Worm (Caenorhabditis elegans) whole organism, mixed stage, embryonic: ENCODE measurements around the gene srh-300.

Source experiments
- M03D4.4 ChIP-seq: sonication (generic microtip); optimal IDR thresholded peaks from 2 replicates; lab custom pipeline; 2017; ENCODE audit warnings: mild to moderate bottlenecking, missing genetic modification characterization, missing compliant biosample characterization
- bed-3 ChIP-seq: fragments of 200-800 bp; sonication (Bioruptor generic); optimal IDR thresholded peaks from 3 replicates; lab custom pipeline; 2018; ENCODE audit warnings: mild to moderate bottlenecking, missing genetic modification characterization, moderate library complexity, missing compliant biosample characterization
- blmp-1 ChIP-seq: fragments of 150-350 bp; optimal IDR thresholded peaks from 2 replicates; lab custom pipeline; 2014; ENCODE audit warnings: missing biosample characterization, missing genetic modification characterization
- ceh-39 ChIP-seq: fragments of 150-350 bp; optimal IDR thresholded peaks from 2 replicates; lab custom pipeline; 2014; ENCODE audit warnings: missing biosample characterization, missing genetic modification characterization
- ceh-83 ChIP-seq: fragments of 200-800 bp; sonication (Bioruptor generic); optimal IDR thresholded peaks from 2 replicates; lab custom pipeline; 2018; ENCODE audit warnings: mild to moderate bottlenecking, missing genetic modification characterization, missing compliant biosample characterization
- elt-1 ChIP-seq: sonication (generic microtip); optimal IDR thresholded peaks from 2 replicates; lab custom pipeline; 2017; ENCODE audit warnings: missing genetic modification characterization, mild to moderate bottlenecking, missing compliant biosample characterization, antibody characterized with exemption, moderate library complexity, borderline replicate concordance; ENCODE audit not compliant: insufficient read depth
- elt-3 ChIP-seq: fragments of 150-350 bp; optimal IDR thresholded peaks from 2 replicates; lab custom pipeline; 2014; ENCODE audit warnings: missing biosample characterization, missing genetic modification characterization
- flh-1 ChIP-seq: fragments of 200-800 bp; sonication (Bioruptor generic); optimal IDR thresholded peaks from 2 replicates; lab custom pipeline; 2018; ENCODE audit warnings: mild to moderate bottlenecking, missing genetic modification characterization, moderate library complexity, missing compliant biosample characterization
- ham-2 ChIP-seq: fragments of 200-800 bp; sonication (Bioruptor generic); optimal IDR thresholded peaks from 2 replicates; lab custom pipeline; 2018; ENCODE audit warnings: mild to moderate bottlenecking, missing genetic modification characterization, missing compliant biosample characterization
- hlh-1 ChIP-seq: fragments of 150-350 bp; optimal IDR thresholded peaks from 2 replicates; lab custom pipeline; 2014; ENCODE audit warnings: missing biosample characterization, missing genetic modification reagents, missing genetic modification characterization
- lin-13 ChIP-seq: fragments of 150-350 bp; optimal IDR thresholded peaks from 2 replicates; lab custom pipeline; 2014; ENCODE audit warnings: missing biosample characterization, missing genetic modification characterization
- lin-32 ChIP-seq: fragments of 200-800 bp; sonication (Bioruptor generic); optimal IDR thresholded peaks from 2 replicates; lab custom pipeline; 2018; ENCODE audit warnings: mild to moderate bottlenecking, missing genetic modification characterization, missing compliant biosample characterization
- mab-5 ChIP-seq: fragments of 150-350 bp; optimal IDR thresholded peaks from 2 replicates; lab custom pipeline; 2014; ENCODE audit warnings: missing biosample characterization, missing genetic modification characterization
- mep-1 ChIP-seq: fragments of 150-350 bp; optimal IDR thresholded peaks from 2 replicates; lab custom pipeline; 2017; ENCODE audit warnings: missing biosample characterization, missing genetic modification reagents, missing genetic modification characterization, inconsistent platforms
- mls-2 ChIP-seq: sonication (generic microtip); optimal IDR thresholded peaks from 2 replicates; lab custom pipeline; 2016; ENCODE audit warnings: mild to moderate bottlenecking, missing genetic modification characterization, moderate library complexity, missing compliant biosample characterization
- nhr-12 ChIP-seq: fragments of 150-350 bp; optimal IDR thresholded peaks from 2 replicates; lab custom pipeline; 2014; ENCODE audit warnings: missing biosample characterization, missing genetic modification characterization
- nhr-2 ChIP-seq: fragments of 150-350 bp; optimal IDR thresholded peaks from 2 replicates; lab custom pipeline; 2014; ENCODE audit warnings: missing biosample characterization, missing genetic modification characterization
- nhr-237 ChIP-seq: fragments of 150-350 bp; optimal IDR thresholded peaks from 2 replicates; lab custom pipeline; 2014; ENCODE audit warnings: missing biosample characterization, missing genetic modification characterization
- nhr-28 ChIP-seq: fragments of 150-350 bp; optimal IDR thresholded peaks from 2 replicates; lab custom pipeline; 2014; ENCODE audit warnings: missing biosample characterization, missing genetic modification characterization
- pha-4 ChIP-seq: fragments of 150-350 bp; optimal IDR thresholded peaks from 2 replicates; lab custom pipeline; 2018; ENCODE audit warnings: missing biosample characterization, missing genetic modification reagents, missing genetic modification characterization
- sem-2 ChIP-seq: fragments of 200-800 bp; sonication (Bioruptor generic); optimal IDR thresholded peaks from 2 replicates; lab custom pipeline; 2018; ENCODE audit warnings: mild to moderate bottlenecking, missing genetic modification characterization, missing compliant biosample characterization
- snpc-4 ChIP-seq: fragments of 150-350 bp; optimal IDR thresholded peaks from 2 replicates; lab custom pipeline; 2014; ENCODE audit warnings: missing biosample characterization, missing genetic modification characterization
- sptf-1 ChIP-seq: sonication (generic microtip); optimal IDR thresholded peaks from 2 replicates; lab custom pipeline; 2017; ENCODE audit warnings: mild to moderate bottlenecking, missing genetic modification characterization, moderate library complexity, missing compliant biosample characterization
- tbx-8 ChIP-seq: fragments of 200-800 bp; sonication (Bioruptor generic); optimal IDR thresholded peaks from 2 replicates; lab custom pipeline; 2018; ENCODE audit warnings: mild to moderate bottlenecking, missing genetic modification characterization, moderate library complexity, missing compliant biosample characterization
- unc-120 ChIP-seq: sonication (generic microtip); optimal IDR thresholded peaks from 2 replicates; lab custom pipeline; 2017; ENCODE audit warnings: missing genetic modification characterization, missing compliant biosample characterization; ENCODE audit not compliant: poor library complexity, severe bottlenecking
- unc-39 ChIP-seq: fragments of 150-350 bp; optimal IDR thresholded peaks from 2 replicates; lab custom pipeline; 2014; ENCODE audit warnings: missing biosample characterization, missing genetic modification characterization
- unc-62 ChIP-seq: fragments of 150-350 bp; optimal IDR thresholded peaks from 2 replicates; lab custom pipeline; 2014; ENCODE audit warnings: missing biosample characterization, missing genetic modification reagents, missing genetic modification characterization
- zip-8 ChIP-seq: fragments of 150-350 bp; optimal IDR thresholded peaks from 2 replicates; lab custom pipeline; 2014; ENCODE audit warnings: missing biosample characterization, missing genetic modification characterization
- ztf-11 ChIP-seq: fragments of 150-350 bp; optimal IDR thresholded peaks from 2 replicates; lab custom pipeline; 2014; ENCODE audit warnings: missing biosample characterization, missing genetic modification characterization

srh-300 gene

ce11 chrV:17784363-17784762 is 37.5 kb upstream of the srh-300 start:
- TF ChIP-seq flh-1 (no peak), sem-2 (GFP tag; lab: Kevin White, UChicago) (no peak), nhr-237 (tag; lab: Kevin White, UChicago) (no peak), snpc-4 (tag; lab: Kevin White, UChicago) (no peak), nhr-28 (tag; lab: Kevin White, UChicago) (no peak), unc-62 (no peak), mab-5 (tag; lab: Kevin White, UChicago) (no peak)

- TF ChIP-seq unc-39 (tag; lab: Kevin White, UChicago) (no peak), zip-8 (no peak), bed-3 (GFP tag; lab: Kevin White, UChicago) (no peak), ztf-11 (tag; lab: Kevin White, UChicago) (no peak), mls-2 (tag; lab: Kevin White, UChicago) (no peak)
These were observed 31.7 kb upstream of the srh-300 start, which contains the start of gene srh-290 for ce11 chrV:17790191-17790590. Gene srh-290 (plus strand): TSS chrV:17790491.

DNA sequence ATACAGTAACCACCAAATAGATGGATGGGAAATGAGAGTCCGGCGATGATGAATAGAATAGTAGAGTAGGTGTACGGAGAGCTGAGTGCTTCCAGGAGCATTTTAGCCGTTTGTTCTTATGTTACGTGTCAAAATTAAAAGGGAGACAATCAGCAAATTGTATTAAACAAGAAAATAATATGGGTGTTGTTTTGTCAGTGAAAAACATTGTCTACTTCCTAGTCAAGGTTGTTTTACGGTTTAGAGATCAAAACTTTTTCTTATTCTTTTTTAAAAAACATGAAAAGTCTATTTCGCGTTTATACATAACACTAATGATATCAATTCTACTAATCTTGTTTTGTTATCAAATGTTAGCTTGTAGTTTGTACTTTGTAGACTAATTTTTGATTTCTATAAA is 27.9 kb upstream of the srh-300 start, which contains the start of gene srh-289:
Gene srh-289, minus strand, starts transcription at position 101 of the 400 bp plus-strand sequence.
- TF ChIP-seq ceh-83 (GFP tag; lab: Kevin White, UChicago) (no peak), lin-13 (tag; lab: Kevin White, UChicago) (no peak), nhr-28 (tag; lab: Kevin White, UChicago) (no peak), unc-62 (no peak), unc-120 (tag; lab: Kevin White, UChicago) (no peak), elt-1 (tag; lab: Kevin White, UChicago) (no peak), sptf-1 (tag; lab: Kevin White, UChicago) (no peak), M03D4.4 (tag; lab: Kevin White, UChicago) (no peak), ztf-11 (tag; lab: Kevin White, UChicago) (no peak), sem-2 (GFP tag; lab: Kevin White, UChicago) (no peak), pha-4 (tag; lab: Kevin White, UChicago) (no peak), lin-32 (GFP tag; lab: Kevin White, UChicago) (no peak), snpc-4 (tag; lab: Kevin White, UChicago) (no peak), ceh-39 (no peak), tbx-8 (GFP tag; lab: Kevin White, UChicago) (no peak), mep-1 (no peak)

- TF ChIP-seq unc-62 (no peak), mab-5 (tag; lab: Kevin White, UChicago) (no peak), lin-13 (tag; lab: Kevin White, UChicago) (no peak), nhr-12 (tag; lab: Kevin White, UChicago) (no peak), bed-3 (GFP tag; lab: Kevin White, UChicago) (no peak), ceh-83 (GFP tag; lab: Kevin White, UChicago) (no peak), unc-39 (tag; lab: Kevin White, UChicago) (no peak), ztf-11 (tag; lab: Kevin White, UChicago) (no peak), sem-2 (GFP tag; lab: Kevin White, UChicago) (no peak), tbx-8 (GFP tag; lab: Kevin White, UChicago) (no peak), ham-2 (GFP tag; lab: Kevin White, UChicago) (no peak), mep-1 (no peak), blmp-1 (no peak), sptf-1 (tag; lab: Kevin White, UChicago) (no peak), snpc-4 (tag; lab: Kevin White, UChicago) (no peak), nhr-237 (tag; lab: Kevin White, UChicago) (no peak)
These were observed 26.2 kb upstream of the srh-300 start, which contains the start of gene srh-288 for ce11 chrV:17795655-17796054. Gene srh-288 (minus strand): TSS chrV:17795755.

DNA sequence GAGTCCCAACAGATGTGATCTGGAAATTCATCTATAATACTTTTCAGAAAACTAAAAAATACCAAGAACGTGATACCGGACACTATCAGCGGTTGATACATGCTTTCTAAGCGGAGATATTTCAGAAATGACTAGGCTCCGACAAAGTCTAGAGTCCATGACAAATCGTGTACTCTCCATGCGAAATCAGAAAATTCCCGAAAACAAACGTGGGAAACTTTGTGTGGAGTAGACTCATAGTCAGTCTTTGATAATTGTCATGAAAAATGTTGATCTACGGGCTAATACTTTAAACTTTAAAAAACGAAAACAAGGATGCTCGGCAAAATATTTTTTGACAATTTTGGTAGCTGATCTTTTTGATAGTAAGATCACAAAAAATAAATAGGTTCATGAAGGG is 23.1 kb upstream of the srh-300 start, which contains the start of gene srx-18:
Gene srx-18, minus strand, starts transcription at position 101 of the 400 bp plus-strand sequence.
- TF ChIP-seq flh-1 (no peak), ceh-83 (GFP tag; lab: Kevin White, UChicago) (no peak), ceh-39 (no peak), mab-5 (tag; lab: Kevin White, UChicago) (no peak), nhr-28 (tag; lab: Kevin White, UChicago) (no peak), unc-62 (no peak), M03D4.4 (tag; lab: Kevin White, UChicago) (no peak), snpc-4 (tag; lab: Kevin White, UChicago) (no peak), blmp-1 (no peak), nhr-2 (tag; lab: Kevin White, UChicago) (no peak), mls-2 (tag; lab: Kevin White, UChicago) (no peak), nhr-237 (tag; lab: Kevin White, UChicago) (no peak), lin-32 (GFP tag; lab: Kevin White, UChicago) (no peak), elt-1 (tag; lab: Kevin White, UChicago) (no peak), unc-120 (tag; lab: Kevin White, UChicago) (no peak), mep-1 (no peak), bed-3 (GFP tag; lab: Kevin White, UChicago) (no peak), ham-2 (GFP tag; lab: Kevin White, UChicago) (no peak), elt-3 (tag; lab: Kevin White, UChicago) (no peak), hlh-1 (no peak)
- TF ChIP-seq, all 35 proteins: peak for 0
